Worm (Caenorhabditis elegans) whole organism, L1 larva: ENCODE data around the gene math-38.

Source experiments
- Y116A8C.19 ChIP-seq: sonication (generic microtip); optimal IDR thresholded peaks from 2 replicates; lab custom pipeline; 2016; ENCODE audit warnings: missing compliant biosample characterization, missing genetic modification characterization, borderline replicate concordance
- grh-1 ChIP-seq: fragments of 200-800 bp; sonication (Bioruptor generic); IDR thresholded peaks from 2 replicates; pipeline ENCODE4 v1.3.6; 2022; ENCODE audit warnings: missing genetic modification reagents, missing genetic modification characterization, missing compliant biosample characterization
- jun-1 ChIP-seq: fragments of 150-350 bp; optimal IDR thresholded peaks from 2 replicates; lab custom pipeline; 2014; ENCODE audit warnings: missing biosample characterization, missing genetic modification reagents, missing genetic modification characterization
- nhr-12 ChIP-seq: sonication (generic microtip); optimal IDR thresholded peaks from 2 replicates; lab custom pipeline; 2017; ENCODE audit warnings: missing biosample characterization, missing genetic modification characterization
- nhr-71 ChIP-seq: sonication (generic microtip); optimal IDR thresholded peaks from 2 replicates; lab custom pipeline; 2016; ENCODE audit warnings: mild to moderate bottlenecking, missing genetic modification characterization, moderate library complexity, missing compliant biosample characterization
- unc-130 ChIP-seq: fragments of 150-350 bp; optimal IDR thresholded peaks from 2 replicates; lab custom pipeline; 2017; ENCODE audit warnings: missing biosample characterization, missing genetic modification characterization, inconsistent platforms
- ztf-4 ChIP-seq: fragments of 150-350 bp; optimal IDR thresholded peaks from 2 replicates; lab custom pipeline; 2014; ENCODE audit warnings: missing biosample characterization, missing genetic modification characterization

- TF ChIP-seq nhr-12 (tag; lab: Kevin White, UChicago) (no peak), grh-1 (GFP tag; lab: Robert Waterston, UW) (no peak), Y116A8C.19 (tag; lab: Kevin White, UChicago) (no peak), nhr-71 (tag; lab: Kevin White, UChicago) (no peak), jun-1 (tag; lab: Kevin White, UChicago) (no peak), unc-130 (tag; lab: Kevin White, UChicago) (no peak), ztf-4 (no peak)
Measured at ce11 chrII:1535931-1536330, 43.9 kb downstream of the math-38 start, which contains the start of gene fbxb-43.
